Worm (Caenorhabditis elegans) whole organism, young adult: ENCODE data around the gene F54B11.8.
A peak's percentile ranks its signal among the peaks of the same experiment; 100 is the strongest.

Source experiments
- B0019.2 ChIP-seq: fragments of 200-800 bp; sonication (Bioruptor generic); conservative IDR thresholded peaks from 2 replicates; pipeline ENCODE4 v1.3.6; 2022; ENCODE audit warnings: missing genetic modification reagents, missing genetic modification characterization, missing compliant biosample characterization
- D2030.7 ChIP-seq: fragments of 200-800 bp; sonication (Bioruptor generic); IDR thresholded peaks from 2 replicates; pipeline ENCODE4 v1.3.6; 2022; ENCODE audit warnings: missing genetic modification reagents, missing genetic modification characterization, missing compliant biosample characterization
- K12H6.12 ChIP-seq: fragments of 200-800 bp; sonication (Bioruptor generic); optimal IDR thresholded peaks from 2 replicates; lab custom pipeline; 2018; ENCODE audit warnings: mild to moderate bottlenecking, missing genetic modification characterization, missing compliant biosample characterization
- T26A5.8 ChIP-seq: sonication (generic microtip); optimal IDR thresholded peaks from 2 replicates; lab custom pipeline; 2016; ENCODE audit warnings: missing genetic modification characterization, missing compliant biosample characterization
- Y79H2A.3 ChIP-seq: fragments of 200-800 bp; sonication (Bioruptor generic); conservative IDR thresholded peaks from 2 replicates; pipeline ENCODE4 v1.3.6; 2022; ENCODE audit warnings: missing genetic modification reagents, missing genetic modification characterization, missing compliant biosample characterization
- ZK185.1 ChIP-seq: sonication (generic microtip); optimal IDR thresholded peaks from 2 replicates; lab custom pipeline; 2016; ENCODE audit warnings: mild to moderate bottlenecking, missing genetic modification characterization, missing compliant biosample characterization; ENCODE audit not compliant: poor library complexity, severe bottlenecking
- aptf-2 ChIP-seq: fragments of 200-800 bp; sonication (Bioruptor generic); conservative IDR thresholded peaks from 2 replicates; pipeline ENCODE4 v1.3.6; 2022; ENCODE audit warnings: missing genetic modification reagents, missing genetic modification characterization, missing compliant biosample characterization
- atf-7 ChIP-seq: sonication (generic microtip); optimal IDR thresholded peaks from 2 replicates; lab custom pipeline; 2017; ENCODE audit warnings: mild to moderate bottlenecking, missing genetic modification characterization, missing compliant biosample characterization
- athp-1 ChIP-seq: sonication (generic microtip); optimal IDR thresholded peaks from 2 replicates; lab custom pipeline; 2017; ENCODE audit warnings: mild to moderate bottlenecking, missing genetic modification characterization, missing compliant biosample characterization
- ceh-100 ChIP-seq: fragments of 200-800 bp; sonication (Bioruptor generic); IDR thresholded peaks from 2 replicates; pipeline ENCODE4 v1.3.6; 2022; ENCODE audit warnings: missing genetic modification reagents, missing genetic modification characterization, missing compliant biosample characterization
- ekl-4 ChIP-seq: fragments of 200-800 bp; sonication (Bioruptor generic); IDR thresholded peaks from 2 replicates; pipeline ENCODE4 v1.3.6; 2022; ENCODE audit warnings: missing genetic modification reagents, missing genetic modification characterization, missing compliant biosample characterization
- ets-4 ChIP-seq: fragments of 200-800 bp; sonication (Bioruptor generic); optimal IDR thresholded peaks from 2 replicates; lab custom pipeline; 2018; ENCODE audit warnings: mild to moderate bottlenecking, missing genetic modification characterization, missing compliant biosample characterization
- hmg-1.2 ChIP-seq: fragments of 200-800 bp; sonication (Bioruptor generic); IDR thresholded peaks from 2 replicates; pipeline ENCODE4 v1.3.6; 2022; ENCODE audit warnings: missing genetic modification reagents, missing genetic modification characterization, missing compliant biosample characterization
- hmg-20 ChIP-seq: fragments of 200-800 bp; sonication (Bioruptor generic); IDR thresholded peaks from 2 replicates; pipeline ENCODE4 v1.3.6; 2022; ENCODE audit warnings: missing genetic modification reagents, missing genetic modification characterization, missing compliant biosample characterization
- hrde-1 ChIP-seq: sonication (generic microtip); optimal IDR thresholded peaks from 2 replicates; lab custom pipeline; 2016; ENCODE audit warnings: missing genetic modification characterization, mild to moderate bottlenecking, missing compliant biosample characterization, moderate library complexity, missing genotype, missing genetic modification reagents, borderline replicate concordance
- hsf-1 ChIP-seq: fragments of 200-800 bp; sonication (Bioruptor generic); IDR thresholded peaks from 2 replicates; pipeline ENCODE4 v1.3.6; 2022; ENCODE audit warnings: missing genetic modification reagents, missing genetic modification characterization, missing compliant biosample characterization
- lag-1 ChIP-seq: fragments of 200-800 bp; sonication (Bioruptor generic); IDR thresholded peaks from 2 replicates; pipeline ENCODE4 v1.3.6; 2022; ENCODE audit warnings: missing genetic modification reagents, missing genetic modification characterization, missing compliant biosample characterization
- let-607 ChIP-seq, 2 experiments: fragments of 200-800 bp in 1 of 2; sonication (Bioruptor generic) in 1 of 2; sonication (generic microtip) in 1 of 2; optimal IDR thresholded peaks; 2 replicates each; lab custom pipeline; 2016 to 2018; ENCODE audit warnings: mild to moderate bottlenecking in 2 of 2, missing compliant biosample characterization in 2 of 2, missing genetic modification characterization in 2 of 2, moderate library complexity in 2 of 2, missing genotype in 1 of 2
- lin-35 ChIP-seq, 3 experiments: fragments of 150-350 bp in 2 of 3; sonication (generic microtip) in 1 of 3; optimal IDR thresholded peaks; 2 replicates each; lab custom pipeline; 2014 to 2018; ENCODE audit warnings: missing biosample characterization in 3 of 3, missing genetic modification characterization in 3 of 3, missing genetic modification reagents in 3 of 3
- lin-54 ChIP-seq: fragments of 200-800 bp; sonication (Bioruptor generic); optimal IDR thresholded peaks from 2 replicates; lab custom pipeline; 2018; ENCODE audit warnings: mild to moderate bottlenecking, missing genetic modification characterization, missing compliant biosample characterization
- lsl-1 ChIP-seq: fragments of 200-800 bp; sonication (Bioruptor generic); optimal IDR thresholded peaks from 2 replicates; lab custom pipeline; 2018; ENCODE audit warnings: mild to moderate bottlenecking, missing genetic modification characterization, moderate library complexity, missing compliant biosample characterization
- mxl-1 ChIP-seq: sonication (generic microtip); optimal IDR thresholded peaks from 2 replicates; lab custom pipeline; 2016; ENCODE audit warnings: missing genetic modification characterization, missing compliant biosample characterization
- nfya-1 ChIP-seq: sonication (generic microtip); optimal IDR thresholded peaks from 2 replicates; lab custom pipeline; 2017; ENCODE audit warnings: antibody characterized with exemption, missing compliant biosample characterization, missing genetic modification characterization, borderline replicate concordance; ENCODE audit not compliant: insufficient read depth
- nhr-27 ChIP-seq: fragments of 200-800 bp; sonication (Bioruptor generic); optimal IDR thresholded peaks from 2 replicates; lab custom pipeline; 2018; ENCODE audit warnings: mild to moderate bottlenecking, missing genetic modification characterization, moderate library complexity, missing compliant biosample characterization
- nhr-90 ChIP-seq: sonication (generic microtip); optimal IDR thresholded peaks from 2 replicates; lab custom pipeline; 2016; ENCODE audit warnings: missing genotype, mild to moderate bottlenecking, missing genetic modification characterization, missing compliant biosample characterization
- rec-8 ChIP-seq, 2 experiments: sonication (generic microtip); optimal IDR thresholded peaks; 2 replicates each; lab custom pipeline; 2016; ENCODE audit warnings: mild to moderate bottlenecking in 2 of 2, missing genetic modification characterization in 2 of 2, missing genetic modification reagents in 2 of 2, missing genotype in 2 of 2, missing biosample characterization in 1 of 2, missing compliant biosample characterization in 1 of 2, moderate library complexity in 1 of 2
- rpc-1 ChIP-seq, 2 experiments: fragments of 150-350 bp in 1 of 2; sonication (generic microtip) in 1 of 2; optimal IDR thresholded peaks; 2 replicates each; lab custom pipeline; 2014 to 2018; ENCODE audit warnings: missing biosample characterization in 1 of 2, missing genetic modification characterization in 1 of 2, missing genetic modification reagents in 1 of 2, missing genotype in 1 of 2
- snpc-1.1 ChIP-seq: sonication (generic microtip); optimal IDR thresholded peaks from 2 replicates; lab custom pipeline; 2017; ENCODE audit warnings: missing genetic modification characterization, mild to moderate bottlenecking, missing compliant biosample characterization, antibody characterized with exemption, moderate library complexity, missing genotype, missing genetic modification reagents; ENCODE audit not compliant: insufficient read depth
- snpc-4 ChIP-seq, 5 experiments: fragments of 150-350 bp in 1 of 5; sonication (generic microtip) in 4 of 5; optimal IDR thresholded peaks; 2 replicates each; lab custom pipeline; 2014 to 2018; ENCODE audit warnings: missing genetic modification characterization in 5 of 5, missing biosample characterization in 3 of 5, antibody characterized with exemption in 2 of 5, mild to moderate bottlenecking in 2 of 5, missing compliant biosample characterization in 2 of 5, missing genotype in 2 of 5, moderate library complexity in 2 of 5, missing genetic modification reagents in 1 of 5
- unc-62 ChIP-seq: fragments of 150-350 bp; optimal IDR thresholded peaks from 2 replicates; lab custom pipeline; 2014; ENCODE audit warnings: missing biosample characterization, missing genetic modification reagents, missing genetic modification characterization
- zfh-2 ChIP-seq: fragments of 200-800 bp; sonication (Bioruptor generic); conservative IDR thresholded peaks from 2 replicates; pipeline ENCODE4 v1.3.6; 2022; ENCODE audit warnings: missing genetic modification reagents, missing genetic modification characterization, missing compliant biosample characterization
- ztf-22 ChIP-seq: fragments of 200-800 bp; sonication (Bioruptor generic); optimal IDR thresholded peaks from 2 replicates; lab custom pipeline; 2018; ENCODE audit warnings: mild to moderate bottlenecking, missing genetic modification characterization, moderate library complexity, missing compliant biosample characterization

Gene F54B11.8

DNA sequence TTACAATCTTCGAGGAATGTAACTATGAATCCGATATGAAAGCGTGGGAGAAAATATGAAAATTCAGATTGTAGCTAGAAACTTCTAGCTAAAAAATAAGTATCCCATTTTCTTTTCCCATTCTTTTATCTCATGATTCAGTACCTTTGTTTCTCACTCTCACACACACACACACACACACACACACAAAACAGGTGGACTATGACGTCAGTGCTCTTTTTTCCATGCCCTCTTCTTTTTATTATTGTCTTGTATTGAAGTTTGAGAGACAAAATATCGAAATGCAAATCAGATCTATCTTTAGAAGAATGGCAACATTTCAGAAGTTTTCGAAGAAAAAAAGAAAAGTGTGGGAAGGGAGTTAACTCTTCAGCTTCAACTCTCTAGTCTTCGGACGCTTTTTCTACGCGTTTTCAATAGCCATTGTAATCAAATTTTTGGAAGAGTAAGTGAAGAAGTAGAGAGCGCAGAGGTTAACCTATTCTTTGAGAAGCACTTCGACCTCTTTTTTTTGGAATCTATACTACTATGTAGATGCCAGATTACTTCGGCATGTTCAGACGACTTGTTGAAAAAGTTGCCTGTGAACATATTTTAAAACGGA is 30.3 kb upstream of the F54B11.8 start:
- TF ChIP-seq zfh-2 (GFP tag; lab: Robert Waterston, UW) = no peak
- TF ChIP-seq K12H6.12 = no peak
- no peak for TF ChIP-seq snpc-1.1 (tag; lab: Kevin White, UChicago)
- TF ChIP-seq atf-7 (tag; lab: Kevin White, UChicago) = no peak
- TF ChIP-seq athp-1 (tag; lab: Kevin White, UChicago) = no peak
- TF ChIP-seq nhr-90 (tag; lab: Kevin White, UChicago) = no peak
- no peak for TF ChIP-seq nhr-27 (tag; lab: Kevin White, UChicago)
- TF ChIP-seq hmg-1.2 (GFP tag; lab: Robert Waterston, UW) = no peak
- no peak for TF ChIP-seq Y79H2A.3 (GFP tag; lab: Robert Waterston, UW)
- TF ChIP-seq D2030.7 (GFP tag; lab: Robert Waterston, UW) = no peak
- no peak for TF ChIP-seq ceh-100 (GFP tag; lab: Robert Waterston, UW)
- no peak for TF ChIP-seq lsl-1 (GFP tag; lab: Kevin White, UChicago)
- TF ChIP-seq, all 124 proteins: peak for 0

DNA sequence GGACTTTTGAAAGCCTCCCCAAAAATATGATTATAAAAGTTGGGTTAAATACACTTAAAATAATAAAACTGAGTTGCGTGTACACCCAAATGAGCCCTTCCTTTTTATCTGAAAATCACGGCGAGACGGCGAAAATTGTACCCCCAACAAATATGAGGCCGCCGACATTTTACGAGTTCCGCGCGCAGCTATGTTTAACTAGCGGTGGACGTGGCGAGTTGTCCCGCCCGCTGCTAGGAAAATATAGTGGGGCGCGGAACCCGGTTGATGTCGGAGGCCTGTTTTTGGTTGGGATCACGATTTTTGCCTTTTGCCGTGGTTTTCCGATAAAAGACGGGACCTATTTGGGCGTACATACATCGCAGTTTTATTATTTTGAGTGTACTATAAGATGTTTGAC is 29.3 kb upstream of the F54B11.8 start:
- no peak for TF ChIP-seq snpc-4 (GFP tag; optimal IDR thresholded peaks at IDR 0.05; lab: Kevin White, UChicago)
- TF ChIP-seq snpc-4 (tag; optimal IDR thresholded peaks at IDR 0.05; lab: Kevin White, UChicago) = peak in 2 of 4 experiments; percentile 82 to 88
- no peak for TF ChIP-seq unc-62 (GFP tag; lab: Kevin White, UChicago)
- TF ChIP-seq hmg-1.2 (GFP tag; lab: Robert Waterston, UW) = peak; percentile 13; the same call in 1 of the 2 replicates
- TF ChIP-seq, all 124 proteins: peak for 2

DNA sequence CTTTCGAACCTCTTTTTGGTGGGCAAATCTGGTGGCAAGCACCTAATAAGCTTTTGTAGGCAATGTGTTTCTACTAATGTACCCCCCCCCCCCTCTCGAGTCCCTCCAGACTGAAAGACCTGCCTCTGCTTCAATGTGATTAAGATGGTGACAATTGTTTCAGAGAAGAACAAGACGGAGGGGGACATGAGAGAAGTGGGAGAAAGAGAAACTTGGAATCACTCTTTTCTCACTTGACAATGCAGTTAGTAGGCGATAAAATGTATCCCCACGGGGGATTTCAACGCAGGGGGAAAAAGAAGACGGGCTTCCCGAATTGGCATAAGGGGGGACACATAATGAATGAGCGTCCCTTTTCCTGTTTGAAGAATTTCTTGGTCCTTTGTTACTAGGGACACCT is 28.5 kb upstream of the F54B11.8 start:
- TF ChIP-seq T26A5.8 (tag; lab: Kevin White, UChicago) = no peak
- 0 out of 2 replicates have a peak, but pooled peaks have one; percentile 34 for TF ChIP-seq hsf-1 (GFP tag; lab: Robert Waterston, UW)
- 0 out of 2 replicates have a peak, but pooled peaks have one; percentile 20 for TF ChIP-seq aptf-2 (GFP tag; lab: Robert Waterston, UW)

DNA sequence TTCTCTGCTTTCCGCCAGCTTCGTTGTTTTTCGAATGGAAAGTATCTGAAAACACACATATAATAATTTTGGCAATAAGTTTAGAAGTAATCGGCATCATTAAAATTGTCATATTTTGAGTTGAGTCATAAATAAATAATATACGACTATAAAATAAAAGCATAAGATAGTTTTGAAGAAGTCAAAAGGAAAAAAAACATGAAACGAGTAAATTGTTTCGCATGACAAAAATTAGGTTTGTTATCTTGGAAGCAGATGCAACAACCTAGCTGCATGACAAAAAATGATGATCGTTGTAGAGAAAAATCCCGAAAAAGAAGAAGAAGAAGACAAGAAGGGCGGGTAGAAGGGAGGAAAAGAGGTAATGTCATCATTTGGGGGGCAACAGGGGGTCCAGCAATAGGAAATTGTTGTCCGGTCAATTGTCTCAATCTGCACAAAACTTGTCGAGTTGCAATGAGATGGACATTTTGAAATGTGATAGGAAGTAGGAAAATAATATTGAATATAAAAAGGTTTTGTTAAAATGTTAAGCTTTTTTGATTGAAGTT is 27.5 kb upstream of the F54B11.8 start, which contains the start of gene nlg-1:
nlg-1 (minus strand) TSS at position 51 of the 551 bp plus-strand sequence.
- TF ChIP-seq let-607 (tag; optimal IDR thresholded peaks at IDR 0.05; lab: Kevin White, UChicago) (no peak), ZK185.1 (no peak), aptf-2 (GFP tag; lab: Robert Waterston, UW) (no peak), hrde-1 (tag; lab: Kevin White, UChicago) (no peak), lin-54 (GFP tag; lab: Kevin White, UChicago) (no peak)

DNA sequence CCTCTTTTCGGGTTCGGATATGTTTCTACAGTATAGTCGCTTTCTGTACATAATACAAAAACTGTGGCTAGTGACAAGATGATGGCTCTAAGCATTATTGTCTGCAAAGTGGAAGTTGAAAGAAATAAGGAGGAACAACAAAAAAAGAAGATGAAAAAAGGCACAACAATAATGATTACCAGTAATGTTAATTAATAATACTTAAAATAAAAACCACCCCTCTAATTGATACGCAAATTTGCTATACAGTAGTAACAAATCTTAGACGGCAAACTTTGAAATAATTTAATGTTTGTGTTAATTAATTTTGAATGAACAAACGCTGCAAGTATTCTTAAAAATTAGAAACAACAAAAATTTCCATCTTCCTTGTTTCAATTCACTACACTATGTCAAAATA is 17.9 kb upstream of the F54B11.8 start, which contains the start of gene Y12A6A.1:
Y12A6A.1 (minus strand) TSS at position 101 of the 400 bp plus-strand sequence.
- no peak for TF ChIP-seq unc-62 (GFP tag; lab: Kevin White, UChicago)
- no peak for TF ChIP-seq nfya-1
- no peak for TF ChIP-seq rec-8 (tag; optimal IDR thresholded peaks at IDR 0.05; lab: Kevin White, UChicago)
- no peak for TF ChIP-seq rpc-1 (optimal IDR thresholded peaks at IDR 0.05; lab: Kevin White, UChicago)
- no peak for TF ChIP-seq rpc-1 (tag; optimal IDR thresholded peaks at IDR 0.05; lab: Kevin White, UChicago)
- no peak for TF ChIP-seq mxl-1
- TF ChIP-seq lin-35 (GFP tag; optimal IDR thresholded peaks at IDR 0.05; lab: Kevin White, UChicago) = no peak
- no peak for TF ChIP-seq Y79H2A.3 (GFP tag; lab: Robert Waterston, UW)
- no peak for TF ChIP-seq lag-1 (GFP tag; lab: Robert Waterston, UW)
- no peak for TF ChIP-seq B0019.2
- no peak for TF ChIP-seq ekl-4
- no peak for TF ChIP-seq ets-4 (GFP tag; lab: Kevin White, UChicago)
- TF ChIP-seq ztf-22 (GFP tag; lab: Kevin White, UChicago) = no peak
- TF ChIP-seq hmg-20 (GFP tag; lab: Robert Waterston, UW) = no peak
